Fruit fly (Drosophila melanogaster): ENCODE measurements around the gene ERR.

Gene ERR

DNA sequence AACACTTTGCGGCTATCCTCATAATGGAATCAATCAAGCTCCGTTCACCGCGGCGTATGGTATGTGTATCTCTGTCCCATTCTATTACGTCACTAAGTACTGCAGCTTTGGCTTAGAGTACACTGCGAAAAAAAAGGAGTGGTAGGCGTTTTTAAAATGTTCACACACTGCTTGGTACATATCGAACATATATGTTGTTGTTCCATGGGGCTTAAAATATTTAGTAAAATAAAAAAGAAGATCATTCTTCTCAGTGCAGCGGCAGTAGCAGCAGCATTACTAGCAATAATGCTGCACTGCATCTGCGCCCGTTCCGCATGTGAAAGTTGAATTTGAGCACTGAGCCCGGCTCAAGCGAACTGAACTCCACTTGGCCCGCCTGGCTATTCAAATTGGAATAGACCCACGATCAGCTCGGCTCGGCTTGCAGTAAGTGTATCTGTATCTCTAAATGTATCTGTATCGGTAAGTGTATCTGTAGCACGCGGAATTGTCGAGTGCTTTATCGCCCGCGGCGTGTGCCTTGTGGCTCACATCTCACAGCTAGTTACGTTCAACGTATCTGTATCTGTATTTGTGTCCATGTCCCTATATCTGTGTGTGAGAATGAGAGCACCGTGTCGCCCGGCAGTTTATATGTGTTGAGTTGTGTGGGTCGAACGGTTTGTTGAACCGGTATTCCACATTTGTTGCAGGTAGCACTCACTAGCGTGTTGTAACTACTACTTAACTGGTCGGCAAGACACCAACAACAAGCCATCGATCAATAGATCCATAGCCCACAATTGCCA lies 33.1 kb downstream of the ERR start (continued):
- TF ChIP-seq CG1233 (GFP tag; optimal IDR thresholded peaks at IDR 0.05) = no peak
- peak; percentile 36 for TF ChIP-seq CG9727 (GFP tag; optimal IDR thresholded peaks at IDR 0.05)
- TF ChIP-seq kah (GFP tag; optimal IDR thresholded peaks at IDR 0.05) = peak; percentile 46
- TF ChIP-seq CG17802 (tag; optimal IDR thresholded peaks at IDR 0.05) = no peak
- TF ChIP-seq Drgx (GFP tag; IDR thresholded peaks at IDR 0.05) = peak; percentile 97
- TF ChIP-seq gce (GFP tag; IDR thresholded peaks at IDR 0.05) = peak; percentile 32; the same call in 1 of the 3 replicates
- no peak for TF ChIP-seq CG9797 (GFP tag; optimal IDR thresholded peaks at IDR 0.05)
- TF ChIP-seq lmd (GFP tag; IDR thresholded peaks at IDR 0.05) = peak; percentile 59
- peak; percentile 36 to 51 for TF ChIP-seq dpn (GFP tag; optimal IDR thresholded peaks at IDR 0.05)
- TF ChIP-seq gem (tag; optimal IDR thresholded peaks at IDR 0.05) = peak; percentile 66
- TF ChIP-seq CG3847 (GFP tag; IDR thresholded peaks at IDR 0.05) = 0 out of 2 replicates have a peak, but pooled peaks have one; percentile 32
- no peak for TF ChIP-seq Stat92E (GFP tag; optimal IDR thresholded peaks at IDR 0.05)
- no peak for TF ChIP-seq CG4282 (GFP tag; optimal IDR thresholded peaks at IDR 0.05)
- 0 out of 3 replicates have a peak, but pooled peaks have one; percentile 15 for TF ChIP-seq CG2199 (GFP tag; IDR thresholded peaks at IDR 0.05)
- TF ChIP-seq CG10462 (GFP tag; optimal IDR thresholded peaks at IDR 0.05) = peak; percentile 19
- peak; percentile 44; the same call in 1 of the 3 replicates for TF ChIP-seq zfh1 (GFP tag; IDR thresholded peaks at IDR 0.05)
- no peak for TF ChIP-seq hb (GFP tag; IDR thresholded peaks at IDR 0.05; ENCODE audit: partially characterized antibody)
- TF ChIP-seq CG34422 (GFP tag; IDR thresholded peaks at IDR 0.05) = peak; percentile 70; the same call in 2 of the 3 replicates
- peak; percentile 41 for TF ChIP-seq CG33213 (GFP tag; optimal IDR thresholded peaks at IDR 0.05)
- TF ChIP-seq YL-1 (GFP tag; optimal IDR thresholded peaks at IDR 0.05) = no peak
- TF ChIP-seq CG7963 (GFP tag; IDR thresholded peaks at IDR 0.05; ENCODE audit: partially characterized antibody) = no peak
- TF ChIP-seq croc (GFP tag; conservative IDR thresholded peaks at IDR 0.05) = peak; percentile 36; the same call in 2 of the 3 replicates
- TF ChIP-seq CG8478 (optimal IDR thresholded peaks at IDR 0.05) = no peak
- no peak for TF ChIP-seq CG12744 (GFP tag; optimal IDR thresholded peaks at IDR 0.05)
- no peak for TF ChIP-seq Sry-β (GFP tag; optimal IDR thresholded peaks at IDR 0.05)
- no peak for TF ChIP-seq Bgb (GFP tag; IDR thresholded peaks at IDR 0.05; ENCODE audit: partially characterized antibody)
- no peak for TF ChIP-seq CG6272 (GFP tag; IDR thresholded peaks at IDR 0.05)
- TF ChIP-seq CG18599 (GFP tag; optimal IDR thresholded peaks at IDR 0.05) = peak; percentile 33
- no peak for TF ChIP-seq bigmax (GFP tag; optimal IDR thresholded peaks at IDR 0.05)
- TF ChIP-seq gcm2 (GFP tag; optimal IDR thresholded peaks at IDR 0.05) = no peak
- no peak for TF ChIP-seq CG10321 (GFP tag; IDR thresholded peaks at IDR 0.05)
- TF ChIP-seq Scr (GFP tag; IDR thresholded peaks at IDR 0.05; ENCODE audit: partially characterized antibody) = no peak
- peak; percentile 31; the same call in 1 of the 3 replicates for TF ChIP-seq CG2889 (GFP tag; IDR thresholded peaks at IDR 0.05)
- no peak for TF ChIP-seq vfl (GFP tag; optimal IDR thresholded peaks at IDR 0.05)
- TF ChIP-seq repo (GFP tag; optimal IDR thresholded peaks at IDR 0.05) = no peak
- TF ChIP-seq HLH3B (GFP tag; IDR thresholded peaks at IDR 0.05) = peak; percentile 71
- peak; percentile 8 for TF ChIP-seq lilli (GFP tag; optimal IDR thresholded peaks at IDR 0.05)
- no peak for TF ChIP-seq wdn (GFP tag; IDR thresholded peaks at IDR 0.05)
- peak; percentile 29 for TF ChIP-seq CG15514 (GFP tag; optimal IDR thresholded peaks at IDR 0.05)
- peak; percentile 52; the same call in 1 of the 2 replicates for TF ChIP-seq CG5953 (GFP tag; IDR thresholded peaks at IDR 0.05)
- TF ChIP-seq ERR (GFP tag; optimal IDR thresholded peaks at IDR 0.05) = no peak
- TF ChIP-seq so (GFP tag; IDR thresholded peaks at IDR 0.05) = peak; percentile 65; the same call in 1 of the 3 replicates
- no peak for TF ChIP-seq twi (tag; optimal IDR thresholded peaks at IDR 0.05)
- TF ChIP-seq ap (GFP tag; IDR thresholded peaks at IDR 0.05) = peak; percentile 49; the same call in 1 of the 2 replicates
- no peak for TF ChIP-seq CG10565 (GFP tag; optimal IDR thresholded peaks at IDR 0.05)
- TF ChIP-seq gsb-n (tag; optimal IDR thresholded peaks at IDR 0.05) = peak; percentile 10
- TF ChIP-seq Abd-B (GFP tag; optimal IDR thresholded peaks at IDR 0.05) = peak; percentile 33
- no peak for TF ChIP-seq CG13123 (GFP tag; optimal IDR thresholded peaks at IDR 0.05)
- TF ChIP-seq CG12236 (GFP tag; optimal IDR thresholded peaks at IDR 0.05) = peak; percentile 28

Measured in whole organism, embryonic.